Fruit fly (Drosophila melanogaster): ENCODE results near the gene CG14689.

dm6 chr3R:10686307-10687094, 24.5 kb downstream of the CG14689 start, which contains the start of gene Skel:
- no peak for TF ChIP-seq EcR (GFP tag; optimal IDR thresholded peaks at IDR 0.05)
- TF ChIP-seq CG34367 (tag; optimal IDR thresholded peaks at IDR 0.05): no peak
- TF ChIP-seq CG14655 (GFP tag; optimal IDR thresholded peaks at IDR 0.05): no peak
- TF ChIP-seq CG17806 (tag; optimal IDR thresholded peaks at IDR 0.05): no peak

Measured in whole organism, pupa.